Fruit fly (Drosophila melanogaster) whole organism, embryonic: Measurements from ENCODE around the gene Gycalpha99B.

Experiments
- ATbp ChIP-seq: fragments of 200-800 bp; sonication (Bioruptor generic); optimal IDR thresholded peaks from 2 replicates; lab custom pipeline; 2017; ENCODE audit warnings: missing biosample characterization, mild to moderate bottlenecking, missing genetic modification characterization, missing genetic modification reagents
- Adf1 ChIP-seq: fragments of 200-800 bp; sonication (Bioruptor generic); IDR thresholded peaks from 2 replicates; pipeline ENCODE4 v1.3.6; 2022; ENCODE audit warnings: missing biosample characterization, missing genetic modification characterization
- BEAF-32 ChIP-seq: fragments of 200-800 bp; sonication (Bioruptor generic); optimal IDR thresholded peaks from 3 replicates; lab custom pipeline; 2017; ENCODE audit warnings: missing biosample characterization, missing genetic modification characterization, mild to moderate bottlenecking, moderate library complexity, missing genetic modification reagents
- CG10147 ChIP-seq: fragments of 200-800 bp; sonication (Bioruptor generic); optimal IDR thresholded peaks from 2 replicates; lab custom pipeline; 2019; ENCODE audit warnings: missing biosample characterization, mild to moderate bottlenecking, missing genetic modification characterization, moderate library complexity
- CG11093 ChIP-seq: fragments of 200-800 bp; sonication (Bioruptor generic); IDR thresholded peaks from 3 replicates; pipeline ENCODE4 v1.3.6; 2022; ENCODE audit warnings: missing biosample characterization, missing genetic modification characterization
- CG12104 ChIP-seq: fragments of 200-800 bp; sonication (Bioruptor generic); optimal IDR thresholded peaks from 3 replicates; lab custom pipeline; 2016; ENCODE audit warnings: missing biosample characterization, missing genetic modification characterization
- CG12236 ChIP-seq: fragments of 200-800 bp; sonication (Bioruptor generic); optimal IDR thresholded peaks from 2 replicates; lab custom pipeline; 2016; ENCODE audit warnings: missing biosample characterization, missing genetic modification characterization
- CG12942 ChIP-seq: fragments of 200-800 bp; sonication (Bioruptor generic); optimal IDR thresholded peaks from 3 replicates; lab custom pipeline; 2016; ENCODE audit warnings: missing biosample characterization, missing genetic modification characterization
- CG15601 ChIP-seq: fragments of 200-800 bp; sonication (Bioruptor generic); optimal IDR thresholded peaks from 3 replicates; lab custom pipeline; 2019; ENCODE audit warnings: missing biosample characterization, mild to moderate bottlenecking, missing genetic modification characterization, moderate library complexity
- CG1602 ChIP-seq: fragments of 200-800 bp; sonication (Bioruptor generic); optimal IDR thresholded peaks from 3 replicates; lab custom pipeline; 2016; ENCODE audit warnings: missing biosample characterization, missing genetic modification characterization
- CG18764 ChIP-seq: fragments of 200-800 bp; sonication (Bioruptor generic); optimal IDR thresholded peaks from 3 replicates; lab custom pipeline; 2016; ENCODE audit warnings: missing biosample characterization, missing genetic modification characterization
- CG30020 ChIP-seq: fragments of 200-800 bp; optimal IDR thresholded peaks from 2 replicates; lab custom pipeline; 2019; ENCODE audit warnings: missing biosample characterization, mild to moderate bottlenecking, missing genetic modification characterization, moderate library complexity
- CG30431 ChIP-seq: fragments of 200-800 bp; sonication (Bioruptor generic); optimal IDR thresholded peaks from 2 replicates; lab custom pipeline; 2017; ENCODE audit warnings: missing biosample characterization, missing genetic modification characterization
- CG3065 ChIP-seq: fragments of 200-800 bp; sonication (Bioruptor generic); optimal IDR thresholded peaks from 2 replicates; lab custom pipeline; 2016; ENCODE audit warnings: missing biosample characterization, missing genetic modification characterization
- CG31441 ChIP-seq: fragments of 200-800 bp; sonication (Bioruptor generic); IDR thresholded peaks from 2 replicates; pipeline ENCODE4 v1.3.6; 2022; ENCODE audit warnings: missing biosample characterization, missing genetic modification characterization
- CG4617 ChIP-seq: fragments of 200-800 bp; sonication (Bioruptor generic); optimal IDR thresholded peaks from 3 replicates; lab custom pipeline; 2016; ENCODE audit warnings: missing biosample characterization, missing genetic modification characterization, borderline replicate concordance
- CG6272 ChIP-seq: fragments of 200-800 bp; sonication (Bioruptor generic); IDR thresholded peaks from 2 replicates; pipeline ENCODE4 v1.3.6; 2022; ENCODE audit warnings: missing biosample characterization, missing genetic modification characterization
- CG6689 ChIP-seq: fragments of 200-800 bp; sonication (Bioruptor generic); IDR thresholded peaks from 2 replicates; pipeline ENCODE4 v1.3.6; 2022; ENCODE audit warnings: missing biosample characterization, missing genetic modification characterization
- CG7271 ChIP-seq: fragments of 200-800 bp; sonication (Bioruptor generic); optimal IDR thresholded peaks from 2 replicates; lab custom pipeline; 2018; ENCODE audit warnings: missing biosample characterization, mild to moderate bottlenecking, missing genetic modification characterization, moderate library complexity
- CG8290 ChIP-seq, 3 experiments: fragments of 200-800 bp; sonication (Bioruptor generic); optimal IDR thresholded peaks; 2 replicates each; lab custom pipeline; 2016 to 2019; ENCODE audit warnings: missing biosample characterization in 3 of 3, missing genetic modification characterization in 3 of 3, mild to moderate bottlenecking in 2 of 3, moderate library complexity in 1 of 3
- CG9437 ChIP-seq: fragments of 200-800 bp; sonication (Bioruptor generic); optimal IDR thresholded peaks from 2 replicates; lab custom pipeline; 2018; ENCODE audit warnings: missing biosample characterization, mild to moderate bottlenecking, missing genetic modification characterization
- Dll ChIP-seq: fragments of 200-800 bp; sonication (Bioruptor generic); IDR thresholded peaks from 4 replicates; pipeline ENCODE4 v1.3.6; 2022; ENCODE audit warnings: missing biosample characterization, missing genetic modification characterization; ENCODE audit not compliant: partially characterized antibody
- Dp ChIP-seq: fragments of 200-800 bp; sonication (Bioruptor generic); optimal IDR thresholded peaks from 2 replicates; lab custom pipeline; 2018; ENCODE audit warnings: missing biosample characterization, mild to moderate bottlenecking, missing genetic modification characterization, moderate library complexity
- E2f2 ChIP-seq: fragments of 200-800 bp; sonication (Bioruptor generic); IDR thresholded peaks from 2 replicates; pipeline ENCODE4 v1.3.6; 2022; ENCODE audit warnings: missing biosample characterization, missing genetic modification characterization
- Ets65A ChIP-seq: fragments of 200-800 bp; sonication (Bioruptor generic); peaks from one replicate; lab custom pipeline; 2016; ENCODE audit warnings: missing biosample characterization, missing genetic modification characterization
- HLHmδ ChIP-seq: fragments of 200-800 bp; sonication (Bioruptor generic); optimal IDR thresholded peaks from 2 replicates; lab custom pipeline; 2018; ENCODE audit warnings: missing biosample characterization, mild to moderate bottlenecking, missing genetic modification characterization, moderate library complexity
- Hmr ChIP-seq: fragments of 200-800 bp; sonication (Bioruptor generic); optimal IDR thresholded peaks from 3 replicates; lab custom pipeline; 2017; ENCODE audit warnings: mild to moderate bottlenecking, missing biosample characterization, missing genetic modification reagents, missing genetic modification characterization
- Hmx ChIP-seq: fragments of 200-800 bp; sonication (Bioruptor generic); optimal IDR thresholded peaks from 2 replicates; lab custom pipeline; 2016; ENCODE audit warnings: missing biosample characterization, missing genetic modification characterization
- Med ChIP-seq: fragments of 200-800 bp; sonication (Bioruptor generic); peaks from one replicate; lab custom pipeline; 2016; ENCODE audit warnings: missing biosample characterization, missing genetic modification characterization, mild to moderate bottlenecking, inconsistent platforms, moderate library complexity
- Nf-YB ChIP-seq: fragments of 200-800 bp; sonication (Bioruptor generic); optimal IDR thresholded peaks from 3 replicates; lab custom pipeline; 2019; ENCODE audit warnings: missing biosample characterization, mild to moderate bottlenecking, missing genetic modification characterization, moderate library complexity
- Ravus ChIP-seq: fragments of 200-800 bp; sonication (Bioruptor generic); IDR thresholded peaks from 2 replicates; pipeline ENCODE4 v1.3.6; 2022; ENCODE audit warnings: missing biosample characterization, missing genetic modification characterization
- Rx ChIP-seq: fragments of 200-800 bp; sonication (Bioruptor generic); IDR thresholded peaks from 2 replicates; pipeline ENCODE4 v1.3.6; 2022; ENCODE audit warnings: missing biosample characterization, missing genetic modification characterization
- Side ChIP-seq: fragments of 200-800 bp; sonication (Bioruptor generic); optimal IDR thresholded peaks from 2 replicates; lab custom pipeline; 2016; ENCODE audit warnings: missing biosample characterization, missing genetic modification characterization
- ara ChIP-seq: fragments of 200-800 bp; sonication (Bioruptor generic); IDR thresholded peaks from 2 replicates; pipeline ENCODE4 v1.3.6; 2022; ENCODE audit warnings: missing biosample characterization, missing genetic modification characterization
- br ChIP-seq: fragments of >200 bp; optimal IDR thresholded peaks from 2 replicates; lab custom pipeline; 2017
- crc ChIP-seq: fragments of 200-800 bp; sonication (Bioruptor generic); optimal IDR thresholded peaks from 2 replicates; lab custom pipeline; 2016; ENCODE audit warnings: missing biosample characterization, missing genetic modification characterization
- dmrt99B ChIP-seq: fragments of 200-800 bp; sonication (Bioruptor generic); optimal IDR thresholded peaks from 2 replicates; lab custom pipeline; 2018; ENCODE audit warnings: missing biosample characterization, mild to moderate bottlenecking, missing genetic modification characterization, moderate library complexity
- fd3F ChIP-seq: fragments of 200-800 bp; sonication (Bioruptor generic); optimal IDR thresholded peaks from 2 replicates; lab custom pipeline; 2018; ENCODE audit warnings: missing biosample characterization, mild to moderate bottlenecking, missing genetic modification characterization, moderate library complexity
- fd96Cb ChIP-seq: fragments of 200-800 bp; sonication (Bioruptor generic); optimal IDR thresholded peaks from 2 replicates; lab custom pipeline; 2018; ENCODE audit warnings: missing biosample characterization, mild to moderate bottlenecking, missing genetic modification characterization, moderate library complexity
- grau ChIP-seq: fragments of 200-800 bp; optimal IDR thresholded peaks from 3 replicates; lab custom pipeline; 2019; ENCODE audit warnings: missing biosample characterization, mild to moderate bottlenecking, missing genetic modification characterization, moderate library complexity
- her ChIP-seq: fragments of 200-800 bp; sonication (Bioruptor generic); optimal IDR thresholded peaks from 2 replicates; lab custom pipeline; 2016; ENCODE audit warnings: missing biosample characterization, missing genetic modification characterization
- lov ChIP-seq, 2 experiments: fragments of 200-800 bp in 1 of 2; fragments of >200 bp in 1 of 2; sonication (Bioruptor generic) in 1 of 2; IDR thresholded peaks in 1 of 2; optimal IDR thresholded peaks in 1 of 2; 2 replicates in 1 of 2; 3 replicates in 1 of 2; pipeline versions ENCODE4 v1.3.6 to Lab custom; 2017 to 2022; ENCODE audit warnings: missing biosample characterization in 1 of 2, missing genetic modification characterization in 1 of 2
- pros ChIP-seq: fragments of 200-800 bp; sonication (Bioruptor generic); optimal IDR thresholded peaks from 3 replicates; lab custom pipeline; 2019; ENCODE audit warnings: missing biosample characterization, mild to moderate bottlenecking, missing genetic modification characterization, moderate library complexity
- rib ChIP-seq: fragments of 200-800 bp; sonication (Bioruptor generic); IDR thresholded peaks from 2 replicates; pipeline ENCODE4 v1.3.6; 2022; ENCODE audit warnings: missing biosample characterization, missing genetic modification characterization
- sens ChIP-seq: fragments of 200-800 bp; sonication (Bioruptor generic); peaks from one replicate; lab custom pipeline; 2016; ENCODE audit warnings: missing biosample characterization, missing genetic modification characterization
- slp2 ChIP-seq: fragments of 200-800 bp; sonication (Bioruptor generic); optimal IDR thresholded peaks from 2 replicates; lab custom pipeline; 2016; ENCODE audit warnings: missing biosample characterization, missing genetic modification characterization
- toy ChIP-seq: fragments of 200-800 bp; sonication (Bioruptor generic); IDR thresholded peaks from 2 replicates; pipeline ENCODE4 v1.3.6; 2022; ENCODE audit warnings: missing biosample characterization, missing genetic modification characterization
- trh ChIP-seq: fragments of 200-800 bp; sonication (Bioruptor generic); optimal IDR thresholded peaks from 2 replicates; lab custom pipeline; 2016; ENCODE audit warnings: missing biosample characterization, missing genetic modification characterization
- wdn ChIP-seq: fragments of 200-800 bp; sonication (Bioruptor generic); IDR thresholded peaks from 2 replicates; pipeline ENCODE4 v1.3.6; 2022; ENCODE audit warnings: missing biosample characterization, missing genetic modification characterization
- yki ChIP-seq: fragments of >200 bp; optimal IDR thresholded peaks from 3 replicates; lab custom pipeline; 2018

The Gycalpha99B gene

dm6 chr3R:29716782-29717317 lies 34.5 kb downstream of the Gycalpha99B start, which contains the start of gene Obp99b (continued):
- TF ChIP-seq Hmx (GFP tag; lab: Kevin White, UChicago) (no peak), CG6272 (no peak), CG12104 (GFP tag; lab: Kevin White, UChicago) (peak; percentile 63), CG7271 (tag; lab: Kevin White, UChicago) (peak; percentile 79), her (GFP tag; lab: Kevin White, UChicago) (peak; percentile 76), sens (GFP tag; lab: Kevin White, UChicago) (peak; percentile 98), CG6689 (GFP tag; lab: Robert Waterston, UW) (peak; percentile 76), dmrt99B (tag; lab: Kevin White, UChicago) (peak; percentile 82), E2f2 (GFP tag; lab: Robert Waterston, UW) (peak; percentile 40; the same call in 1 of the 2 replicates), ATbp (GFP tag; lab: Kevin White, UChicago) (peak; percentile 82), Ravus (GFP tag; lab: Robert Waterston, UW) (peak; percentile 2; the same call in 1 of the 2 replicates), CG3065 (GFP tag; lab: Kevin White, UChicago) (peak; percentile 42), CG15601 (tag; lab: Kevin White, UChicago) (peak; percentile 62), Adf1 (GFP tag; lab: Robert Waterston, UW) (peak; percentile 25), CG30431 (GFP tag; lab: Kevin White, UChicago) (peak; percentile 83), CG10147 (GFP tag; lab: Kevin White, UChicago) (peak; percentile 36), BEAF-32 (no peak), rib (GFP tag; lab: Robert Waterston, UW) (no peak), ara (GFP tag; lab: Robert Waterston, UW) (peak; percentile 77), CG31441 (GFP tag; lab: Robert Waterston, UW) (peak; percentile 53), Dll (no peak), Rx (GFP tag; lab: Robert Waterston, UW) (peak; percentile 69), Hmr (GFP tag; lab: Kevin White, UChicago) (peak; percentile 63), grau (tag; lab: Kevin White, UChicago) (peak; percentile 55), CG12942 (GFP tag; lab: Kevin White, UChicago) (peak; percentile 60), CG12236 (GFP tag; lab: Kevin White, UChicago) (peak; percentile 66), slp2 (peak; percentile 79), CG9437 (GFP tag; lab: Kevin White, UChicago) (peak; percentile 60), CG11093 (peak; percentile 56; the same call in 2 of the 3 replicates), crc (peak; percentile 23), trh (GFP tag; lab: Kevin White, UChicago) (peak; percentile 60), lov (optimal IDR thresholded peaks at IDR 0.05; lab: Kevin White, UChicago) (no peak), lov (GFP tag; IDR thresholded peaks at IDR 0.05; lab: Robert Waterston, UW) (peak; percentile 93), Nf-YB (GFP tag; lab: Kevin White, UChicago) (peak; percentile 40), Dp (no peak), CG30020 (tag; lab: Kevin White, UChicago) (no peak), CG18764 (peak; percentile 65), toy (GFP tag; lab: Robert Waterston, UW) (no peak), wdn (0 out of 2 replicates have a peak, but pooled peaks have one; percentile 46), pros (no peak), Side (peak; percentile 82), CG4617 (peak; percentile 27), CG1602 (GFP tag; lab: Kevin White, UChicago) (peak; percentile 50), br (lab: Kevin White, UChicago) (no peak), HLHmδ (GFP tag; lab: Kevin White, UChicago) (peak; percentile 99), Med (GFP tag; lab: Kevin White, UChicago) (peak; percentile 98), CG8290 (GFP tag; optimal IDR thresholded peaks at IDR 0.05; lab: Kevin White, UChicago) (peak; percentile 44), CG8290 (tag; optimal IDR thresholded peaks at IDR 0.05; lab: Kevin White, UChicago) (peak; percentile 73 to 87), fd3F (GFP tag; lab: Kevin White, UChicago) (peak; percentile 43), yki (lab: Kevin White, UChicago) (no peak), fd96Cb (peak; percentile 47), Ets65A (GFP tag; lab: Kevin White, UChicago) (peak; percentile 92)
